Worm (Caenorhabditis elegans): Measurements from ENCODE around the gene rfth-1.

rfth-1 gene

DNA sequence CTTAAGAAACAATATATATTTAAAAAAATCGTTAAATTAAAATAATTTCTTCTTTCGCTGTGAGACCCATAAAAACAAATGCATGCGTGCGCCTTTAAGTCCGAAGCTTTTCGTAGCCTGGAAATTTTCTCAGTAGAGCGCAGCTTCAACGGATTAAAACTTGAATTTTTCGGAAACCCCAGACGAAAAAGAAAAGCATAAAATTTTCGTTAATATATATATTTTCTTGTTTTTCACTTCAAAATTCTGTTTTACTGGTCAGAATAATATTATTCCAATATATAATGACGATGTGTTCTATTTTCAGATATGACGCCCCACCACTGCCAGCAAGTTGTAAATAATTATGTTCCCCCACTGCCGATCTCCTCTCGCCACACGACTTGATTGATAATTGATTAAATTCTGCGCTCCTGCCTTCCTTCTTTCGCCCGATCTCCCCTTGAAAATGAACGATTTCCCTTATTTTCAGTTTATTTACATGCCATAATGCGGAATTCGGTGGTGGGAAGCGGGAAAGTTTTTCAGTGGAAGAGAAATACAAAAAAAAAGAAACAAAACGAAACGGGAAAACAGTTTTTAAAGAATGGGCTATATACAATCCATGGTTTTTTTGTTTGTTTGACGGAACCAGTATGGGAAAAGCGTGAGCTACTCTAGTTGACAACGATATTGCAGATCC, 42.9 kb downstream of the rfth-1 start (continued):
- TF ChIP-seq nhr-6 (tag; optimal IDR thresholded peaks at IDR 0.05) (peak; percentile 1), R02D3.7 (tag; optimal IDR thresholded peaks at IDR 0.05) (no peak), duxl-1 (tag; optimal IDR thresholded peaks at IDR 0.05; ENCODE audit: poor library complexity) (no peak), snpc-4 (tag; optimal IDR thresholded peaks at IDR 0.05) (no peak), ceh-44 (GFP tag; IDR thresholded peaks at IDR 0.05) (no peak), daf-8 (GFP tag; IDR thresholded peaks at IDR 0.05) (no peak), ZK337.2 (GFP tag; IDR thresholded peaks at IDR 0.05) (0 out of 2 replicates have a peak, but pooled peaks have one; percentile 22), dve-1 (tag; optimal IDR thresholded peaks at IDR 0.05; ENCODE audit: insufficient read depth) (no peak), mes-2 (tag; optimal IDR thresholded peaks at IDR 0.05; ENCODE audit: poor library complexity, severe bottlenecking) (peak; percentile 12), unc-130 (GFP tag; optimal IDR thresholded peaks at IDR 0.05) (peak; percentile 44), hlh-30 (tag; optimal IDR thresholded peaks at IDR 0.05; ENCODE audit: insufficient read depth) (peak; percentile 11), nhr-237 (tag; optimal IDR thresholded peaks at IDR 0.05) (no peak), Y5F2A.4 (GFP tag; optimal IDR thresholded peaks at IDR 0.05) (peak; percentile 21), zfp-2 (tag; optimal IDR thresholded peaks at IDR 0.05) (peak; percentile 22), rbr-2 (tag; optimal IDR thresholded peaks at IDR 0.05) (peak; percentile 37), aha-1 (tag) (peak; percentile 30), ceh-62 (tag; optimal IDR thresholded peaks at IDR 0.05) (no peak), set-16 (GFP tag; IDR thresholded peaks at IDR 0.05) (no peak), sdz-12 (GFP tag; optimal IDR thresholded peaks at IDR 0.05) (peak; percentile 56), Y75B8A.6 (GFP tag; IDR thresholded peaks at IDR 0.05) (peak; percentile 3; the same call in 1 of the 2 replicates), ceh-28 (tag; optimal IDR thresholded peaks at IDR 0.05) (no peak), unc-39 (tag; optimal IDR thresholded peaks at IDR 0.05) (no peak), dpl-1 (GFP tag; optimal IDR thresholded peaks at IDR 0.05) (no peak), nhr-102 (tag; optimal IDR thresholded peaks at IDR 0.05) (peak; percentile 60), tra-1 (GFP tag; IDR thresholded peaks at IDR 0.05) (no peak), nhr-11 (tag; optimal IDR thresholded peaks at IDR 0.05) (peak; percentile 14), spr-3 (GFP tag; optimal IDR thresholded peaks at IDR 0.05) (no peak), lir-3 (tag; optimal IDR thresholded peaks at IDR 0.05) (no peak), daf-19 (GFP tag; conservative IDR thresholded peaks at IDR 0.05) (no peak), arid-1 (GFP tag; conservative IDR thresholded peaks at IDR 0.05) (no peak; the same call in 1 of the 2 replicates), mdt-29 (GFP tag; IDR thresholded peaks at IDR 0.05) (no peak; the same call in none of the 2 replicates), nhr-111 (GFP tag; optimal IDR thresholded peaks at IDR 0.05) (no peak), fos-1 (tag; optimal IDR thresholded peaks at IDR 0.05) (no peak), ctbp-1 (GFP tag; IDR thresholded peaks at IDR 0.05) (0 out of 2 replicates have a peak, but pooled peaks have one; percentile 48), skn-1 (tag; optimal IDR thresholded peaks at IDR 0.05) (no peak), ceh-82 (tag; optimal IDR thresholded peaks at IDR 0.05) (no peak), lin-1 (GFP tag; IDR thresholded peaks at IDR 0.05) (peak; percentile 59; the same call in 1 of the 2 replicates), T26A8.4 (GFP tag; IDR thresholded peaks at IDR 0.05) (peak; percentile 75; the same call in 1 of the 2 replicates), gei-8 (GFP tag; optimal IDR thresholded peaks at IDR 0.05) (no peak), lin-39 (tag; optimal IDR thresholded peaks at IDR 0.05) (no peak), lin-13 (GFP tag; optimal IDR thresholded peaks at IDR 0.05) (no peak), nhr-42 (GFP tag; IDR thresholded peaks at IDR 0.05) (0 out of 2 replicates have a peak, but pooled peaks have one; percentile 6), pqm-1 (tag; optimal IDR thresholded peaks at IDR 0.05) (no peak), D1046.2 (GFP tag; IDR thresholded peaks at IDR 0.05) (no peak), ceh-20 (GFP tag; IDR thresholded peaks at IDR 0.05) (no peak), mxl-2 (GFP tag; conservative IDR thresholded peaks at IDR 0.05) (no peak), mdl-1 (tag; optimal IDR thresholded peaks at IDR 0.05) (no peak), nhr-41 (GFP tag; IDR thresholded peaks at IDR 0.05) (no peak), dmd-9 (GFP tag; IDR thresholded peaks at IDR 0.05) (no peak), madf-9 (GFP tag; conservative IDR thresholded peaks at IDR 0.05) (no peak)
